Fruit fly (Drosophila melanogaster) whole organism: Measurements from ENCODE around the gene CG17490.

Experiments used
- CG8478 ChIP-seq: fragments of >200 bp; optimal IDR thresholded peaks from 2 replicates; lab custom pipeline; 2018; ENCODE audit warnings: inconsistent platforms
- Dll ChIP-seq: fragments of >200 bp; optimal IDR thresholded peaks from 2 replicates; lab custom pipeline; 2017
- EcR ChIP-seq, 2 experiments: fragments of >200 bp; optimal IDR thresholded peaks; 2 replicates each; lab custom pipeline; 2017; ENCODE audit warnings: missing biosample characterization in 2 of 2, missing genetic modification characterization in 2 of 2, missing genetic modification reagents in 2 of 2
- pan ChIP-seq: fragments of >200 bp; optimal IDR thresholded peaks from 2 replicates; lab custom pipeline; 2017
- psq ChIP-seq: fragments of >200 bp; optimal IDR thresholded peaks from 2 replicates; lab custom pipeline; 2017

dm6 chr2L:22537368-22537767 is at the start of gene CG17490:
- TF ChIP-seq EcR (GFP tag; optimal IDR thresholded peaks at IDR 0.05; lab: Kevin White, UChicago) (no peak), psq (no peak), pan (no peak), Dll (lab: Kevin White, UChicago) (no peak), CG8478 (lab: Kevin White, UChicago) (no peak)
